Worm (Caenorhabditis elegans) whole organism, L4 larva: ENCODE measurements around the gene pap-1.

Experiments
- D1046.2 ChIP-seq: fragments of 200-800 bp; sonication (Bioruptor generic); IDR thresholded peaks from 2 replicates; pipeline ENCODE4 v1.3.6; 2022; ENCODE audit warnings: missing genetic modification characterization, missing compliant biosample characterization
- F44E2.7 ChIP-seq: fragments of 200-800 bp; sonication (Bioruptor generic); IDR thresholded peaks from 2 replicates; pipeline ENCODE4 v2.1.2; 2022; ENCODE audit warnings: missing genetic modification characterization, missing compliant biosample characterization
- F49E8.2 ChIP-seq: sonication (generic microtip); optimal IDR thresholded peaks from 2 replicates; lab custom pipeline; 2016; ENCODE audit warnings: missing compliant biosample characterization, mild to moderate bottlenecking, missing genetic modification characterization, borderline replicate concordance
- R02D3.7 ChIP-seq: fragments of 150-350 bp; sonication (generic microtip); optimal IDR thresholded peaks from 3 replicates; lab custom pipeline; 2014; ENCODE audit warnings: missing biosample characterization, missing genetic modification characterization
- T26A8.4 ChIP-seq: fragments of 200-800 bp; sonication (Bioruptor generic); IDR thresholded peaks from 2 replicates; pipeline ENCODE4 v1.3.6; 2022; ENCODE audit warnings: missing genetic modification characterization, missing compliant biosample characterization
- Y105C5A.15 ChIP-seq: fragments of 200-800 bp; sonication (Bioruptor generic); IDR thresholded peaks from 2 replicates; pipeline ENCODE4 v1.3.6; 2022; ENCODE audit warnings: missing genetic modification characterization, missing compliant biosample characterization
- Y48G9A.11 ChIP-seq: fragments of 200-800 bp; sonication (Bioruptor generic); IDR thresholded peaks from 2 replicates; pipeline ENCODE4 v1.3.6; 2022; ENCODE audit warnings: missing genetic modification reagents, missing genetic modification characterization, missing compliant biosample characterization
- Y75B8A.6 ChIP-seq: fragments of 200-800 bp; sonication (Bioruptor generic); IDR thresholded peaks from 2 replicates; pipeline ENCODE4 v1.3.6; 2022; ENCODE audit warnings: missing genetic modification reagents, missing genetic modification characterization, missing compliant biosample characterization
- aha-1 ChIP-seq: fragments of 150-350 bp; peaks from one replicate; lab custom pipeline; 2014; ENCODE audit warnings: missing biosample characterization, missing genetic modification characterization
- aly-2 ChIP-seq: sonication (generic microtip); optimal IDR thresholded peaks from 2 replicates; lab custom pipeline; 2018; ENCODE audit warnings: missing biosample characterization, missing genetic modification characterization
- ama-1 ChIP-seq: fragments of 150-350 bp; optimal IDR thresholded peaks from 2 replicates; lab custom pipeline; 2014; ENCODE audit warnings: inconsistent platforms, mixed read lengths
- arid-1 ChIP-seq: fragments of 200-800 bp; sonication (Bioruptor generic); conservative IDR thresholded peaks from 2 replicates; pipeline ENCODE4 v1.3.6; 2022; ENCODE audit warnings: missing genetic modification reagents, missing genetic modification characterization, missing compliant biosample characterization
- attf-4 ChIP-seq: sonication (generic microtip); optimal IDR thresholded peaks from 3 replicates; lab custom pipeline; 2017; ENCODE audit warnings: missing biosample characterization, missing genetic modification characterization
- ceh-28 ChIP-seq: fragments of 150-350 bp; optimal IDR thresholded peaks from 2 replicates; lab custom pipeline; 2014; ENCODE audit warnings: missing biosample characterization, missing genetic modification reagents, missing genetic modification characterization
- daf-12 ChIP-seq: fragments of 150-350 bp; optimal IDR thresholded peaks from 2 replicates; lab custom pipeline; 2014; ENCODE audit warnings: missing biosample characterization, missing genetic modification reagents, missing genetic modification characterization
- daf-16 ChIP-seq, 3 experiments: sonication (generic microtip); optimal IDR thresholded peaks; 2 replicates each; lab custom pipeline; 2016 to 2017; ENCODE audit warnings: missing genetic modification characterization in 3 of 3, missing genetic modification reagents in 3 of 3, mild to moderate bottlenecking in 2 of 3, missing compliant biosample characterization in 2 of 3, missing biosample characterization in 1 of 3, moderate library complexity in 1 of 3
- daf-8 ChIP-seq: fragments of 200-800 bp; sonication (Bioruptor generic); IDR thresholded peaks from 2 replicates; pipeline ENCODE4 v1.3.6; 2022; ENCODE audit warnings: missing genetic modification characterization, missing compliant biosample characterization
- dmd-6 ChIP-seq: fragments of 200-800 bp; sonication (Bioruptor generic); IDR thresholded peaks from 2 replicates; pipeline ENCODE4 v1.3.6; 2022; ENCODE audit warnings: missing genetic modification reagents, missing genetic modification characterization, missing compliant biosample characterization
- dpl-1 ChIP-seq: fragments of 150-350 bp; optimal IDR thresholded peaks from 2 replicates; lab custom pipeline; 2014; ENCODE audit warnings: missing biosample characterization, missing genetic modification reagents, missing genetic modification characterization
- dve-1 ChIP-seq: sonication (generic microtip); optimal IDR thresholded peaks from 2 replicates; lab custom pipeline; 2017; ENCODE audit warnings: antibody characterized with exemption, mild to moderate bottlenecking, missing genetic modification characterization, missing compliant biosample characterization; ENCODE audit not compliant: insufficient read depth
- egl-43 ChIP-seq: fragments of 200-800 bp; sonication (Bioruptor generic); IDR thresholded peaks from 2 replicates; pipeline ENCODE4 v1.3.6; 2022; ENCODE audit warnings: missing genetic modification reagents, missing genetic modification characterization, missing compliant biosample characterization
- fkh-10 ChIP-seq: fragments of 150-350 bp; optimal IDR thresholded peaks from 2 replicates; lab custom pipeline; 2014; ENCODE audit warnings: missing biosample characterization, missing genetic modification reagents, missing genetic modification characterization
- hif-1 ChIP-seq, 2 experiments: sonication (generic microtip); optimal IDR thresholded peaks; 2 replicates each; lab custom pipeline; 2016 to 2017; ENCODE audit warnings: missing compliant biosample characterization in 2 of 2, missing genetic modification characterization in 2 of 2, missing genetic modification reagents in 2 of 2, missing genotype in 2 of 2, mild to moderate bottlenecking in 1 of 2
- hlh-11 ChIP-seq: fragments of 200-800 bp; sonication (Bioruptor generic); optimal IDR thresholded peaks from 2 replicates; lab custom pipeline; 2018; ENCODE audit warnings: mild to moderate bottlenecking, missing genetic modification characterization, missing compliant biosample characterization
- hlh-30 ChIP-seq: sonication (generic microtip); optimal IDR thresholded peaks from 2 replicates; lab custom pipeline; 2017; ENCODE audit warnings: antibody characterized with exemption, mild to moderate bottlenecking, missing genetic modification characterization, missing compliant biosample characterization; ENCODE audit not compliant: insufficient read depth
- hmg-1.1 ChIP-seq: fragments of 200-800 bp; sonication (Bioruptor generic); IDR thresholded peaks from 2 replicates; pipeline ENCODE4 v1.3.6; 2022; ENCODE audit warnings: missing genetic modification reagents, missing genetic modification characterization, missing compliant biosample characterization
- lin-13 ChIP-seq: fragments of 150-350 bp; optimal IDR thresholded peaks from 2 replicates; lab custom pipeline; 2014; ENCODE audit warnings: missing biosample characterization, missing genetic modification reagents, missing genetic modification characterization
- lin-38 ChIP-seq: fragments of 200-800 bp; sonication (Bioruptor generic); IDR thresholded peaks from 2 replicates; pipeline ENCODE4 v1.3.6; 2022; ENCODE audit warnings: missing genetic modification reagents, missing genetic modification characterization, missing compliant biosample characterization
- lir-3 ChIP-seq: sonication (generic microtip); optimal IDR thresholded peaks from 2 replicates; lab custom pipeline; 2016; ENCODE audit warnings: mild to moderate bottlenecking, missing genetic modification characterization, missing compliant biosample characterization
- lsy-2 ChIP-seq, 2 experiments: fragments of 150-350 bp in 1 of 2; sonication (generic microtip) in 1 of 2; optimal IDR thresholded peaks; 2 replicates each; lab custom pipeline; 2014 to 2017; ENCODE audit warnings: missing biosample characterization in 2 of 2, missing genetic modification characterization in 2 of 2
- mdl-1 ChIP-seq, 2 experiments: fragments of 150-350 bp in 1 of 2; sonication (generic microtip) in 1 of 2; optimal IDR thresholded peaks; 2 replicates each; lab custom pipeline; 2014 to 2017; ENCODE audit warnings: missing biosample characterization in 2 of 2, missing genetic modification characterization in 2 of 2
- mes-2 ChIP-seq: sonication (generic microtip); optimal IDR thresholded peaks from 2 replicates; lab custom pipeline; 2016; ENCODE audit warnings: missing genotype, mild to moderate bottlenecking, missing genetic modification characterization, missing compliant biosample characterization; ENCODE audit not compliant: poor library complexity, severe bottlenecking
- mxl-3 ChIP-seq: fragments of 200-800 bp; sonication (Bioruptor generic); optimal IDR thresholded peaks from 2 replicates; lab custom pipeline; 2018; ENCODE audit warnings: mild to moderate bottlenecking, missing genetic modification characterization, missing compliant biosample characterization
- nhr-10 ChIP-seq: fragments of 150-350 bp; optimal IDR thresholded peaks from 2 replicates; lab custom pipeline; 2014; ENCODE audit warnings: missing biosample characterization, missing genetic modification characterization
- nhr-11 ChIP-seq: fragments of 150-350 bp; optimal IDR thresholded peaks from 2 replicates; lab custom pipeline; 2014; ENCODE audit warnings: missing biosample characterization, missing genetic modification characterization
- nhr-41 ChIP-seq: fragments of 200-800 bp; sonication (Bioruptor generic); IDR thresholded peaks from 2 replicates; pipeline ENCODE4 v1.3.6; 2022; ENCODE audit warnings: missing genetic modification reagents, missing genetic modification characterization, missing compliant biosample characterization
- nhr-48 ChIP-seq: sonication (generic microtip); optimal IDR thresholded peaks from 2 replicates; lab custom pipeline; 2016; ENCODE audit warnings: mild to moderate bottlenecking, missing genetic modification characterization, missing compliant biosample characterization
- nhr-77 ChIP-seq: fragments of 150-350 bp; optimal IDR thresholded peaks from 2 replicates; lab custom pipeline; 2014; ENCODE audit warnings: missing biosample characterization, missing genetic modification characterization
- php-3 ChIP-seq: fragments of 200-800 bp; sonication (Bioruptor generic); IDR thresholded peaks from 2 replicates; pipeline ENCODE4 v1.3.6; 2022; ENCODE audit warnings: missing genetic modification reagents, missing genetic modification characterization, missing compliant biosample characterization
- pqm-1 ChIP-seq: sonication (generic microtip); optimal IDR thresholded peaks from 2 replicates; lab custom pipeline; 2017; ENCODE audit warnings: missing biosample characterization, missing genetic modification characterization
- saeg-2 ChIP-seq: fragments of 200-800 bp; sonication (Bioruptor generic); IDR thresholded peaks from 2 replicates; pipeline ENCODE4 v1.3.6; 2022; ENCODE audit warnings: missing genetic modification reagents, missing genetic modification characterization, missing compliant biosample characterization
- sdz-12 ChIP-seq: fragments of 200-800 bp; sonication (Bioruptor generic); optimal IDR thresholded peaks from 2 replicates; lab custom pipeline; 2018; ENCODE audit warnings: mild to moderate bottlenecking, missing genetic modification characterization, missing compliant biosample characterization
- skn-1 ChIP-seq: fragments of 150-350 bp; optimal IDR thresholded peaks from 2 replicates; lab custom pipeline; 2014; ENCODE audit warnings: missing biosample characterization, missing genetic modification characterization
- spr-1 ChIP-seq: sonication (generic microtip); optimal IDR thresholded peaks from 2 replicates; lab custom pipeline; 2016; ENCODE audit warnings: mild to moderate bottlenecking, missing genetic modification characterization, missing compliant biosample characterization
- tag-97 ChIP-seq: fragments of 200-800 bp; sonication (Bioruptor generic); IDR thresholded peaks from 2 replicates; pipeline ENCODE4 v1.3.6; 2022; ENCODE audit warnings: missing genetic modification characterization, missing compliant biosample characterization
- unc-130 ChIP-seq: sonication (generic microtip); optimal IDR thresholded peaks from 2 replicates; lab custom pipeline; 2016; ENCODE audit warnings: missing genetic modification reagents, missing genetic modification characterization, missing compliant biosample characterization
- unc-62 ChIP-seq, 3 experiments: fragments of 150-350 bp in 1 of 3; sonication (generic microtip); optimal IDR thresholded peaks in 2 of 3; peaks in 1 of 3; 1 replicate in 1 of 3; 2 replicates in 2 of 3; lab custom pipeline; 2014 to 2017; ENCODE audit warnings: missing biosample characterization in 3 of 3, missing genetic modification characterization in 3 of 3, missing genetic modification reagents in 3 of 3, missing genotype in 1 of 3
- zip-2 ChIP-seq: fragments of 150-350 bp; optimal IDR thresholded peaks from 2 replicates; lab custom pipeline; 2014; ENCODE audit warnings: missing biosample characterization, missing genetic modification characterization
- ztf-7 ChIP-seq: fragments of 150-350 bp; optimal IDR thresholded peaks from 2 replicates; lab custom pipeline; 2014; ENCODE audit warnings: missing biosample characterization, missing genetic modification characterization

Gene pap-1

ce11 chrV:10441135-10442024 lies at the start of gene pap-1:
pap-1 (plus strand) TSS chrV:10441974.
- TF ChIP-seq aly-2 (tag; lab: Kevin White, UChicago) (no peak), zip-2 (tag; lab: Kevin White, UChicago) (no peak), daf-12 (no peak), nhr-11 (tag; lab: Kevin White, UChicago) (no peak), unc-62 (GFP tag; optimal IDR thresholded peaks at IDR 0.05 in 1 of 2; lab: Kevin White, UChicago) (no peak), unc-62 (tag; optimal IDR thresholded peaks at IDR 0.05; lab: Kevin White, UChicago) (no peak), pqm-1 (tag; lab: Kevin White, UChicago) (no peak), F49E8.2 (tag; lab: Kevin White, UChicago) (no peak), mdl-1 (tag; optimal IDR thresholded peaks at IDR 0.05; lab: Kevin White, UChicago) (peak in 1 of 2 experiments; percentile 67), T26A8.4 (GFP tag; lab: Robert Waterston, UW) (no peak), dpl-1 (GFP tag; lab: Kevin White, UChicago) (no peak), sdz-12 (GFP tag; lab: Kevin White, UChicago) (no peak), R02D3.7 (tag; lab: Kevin White, UChicago) (no peak), Y105C5A.15 (GFP tag; lab: Robert Waterston, UW) (no peak), arid-1 (GFP tag; lab: Robert Waterston, UW) (no peak), dmd-6 (GFP tag; lab: Robert Waterston, UW) (no peak), nhr-77 (tag; lab: Kevin White, UChicago) (no peak), nhr-10 (tag; lab: Kevin White, UChicago) (no peak), nhr-48 (tag; lab: Kevin White, UChicago) (no peak), mes-2 (tag; lab: Kevin White, UChicago) (peak; percentile 75), hif-1 (tag; optimal IDR thresholded peaks at IDR 0.05; lab: Kevin White, UChicago) (peak in 1 of 2 experiments; percentile 25), skn-1 (tag; lab: Kevin White, UChicago) (no peak), Y75B8A.6 (GFP tag; lab: Robert Waterston, UW) (no peak), attf-4 (tag; lab: Kevin White, UChicago) (no peak), mxl-3 (peak; percentile 28), spr-1 (tag; lab: Kevin White, UChicago) (no peak), daf-16 (GFP tag; optimal IDR thresholded peaks at IDR 0.05; lab: Kevin White, UChicago) (no peak), daf-16 (tag; optimal IDR thresholded peaks at IDR 0.05; lab: Kevin White, UChicago) (no peak), D1046.2 (GFP tag; lab: Robert Waterston, UW) (no peak), lin-38 (GFP tag; lab: Robert Waterston, UW) (peak; percentile 20; the same call in 1 of the 2 replicates), nhr-41 (GFP tag; lab: Robert Waterston, UW) (no peak), hlh-11 (peak; percentile 57), egl-43 (GFP tag; lab: Robert Waterston, UW) (no peak), hlh-30 (peak; percentile 95), fkh-10 (no peak), hmg-1.1 (GFP tag; lab: Robert Waterston, UW) (no peak), lsy-2 (tag; optimal IDR thresholded peaks at IDR 0.05; lab: Kevin White, UChicago) (peak in 1 of 2 experiments; percentile 36), ama-1 (lab: Kevin White, UChicago) (no peak), daf-8 (no peak), saeg-2 (GFP tag; lab: Robert Waterston, UW) (no peak), lir-3 (tag; lab: Kevin White, UChicago) (no peak), ztf-7 (tag; lab: Kevin White, UChicago) (no peak), lin-13 (no peak), Y48G9A.11 (GFP tag; lab: Robert Waterston, UW) (no peak), unc-130 (GFP tag; lab: Kevin White, UChicago) (peak; percentile 6), tag-97 (GFP tag; lab: Robert Waterston, UW) (no peak), dve-1 (tag; lab: Kevin White, UChicago) (no peak), F44E2.7 (GFP tag; lab: Robert Waterston, UW) (no peak), ceh-28 (tag; lab: Kevin White, UChicago) (peak; percentile 59), aha-1 (tag; lab: Kevin White, UChicago) (peak; percentile 15), php-3 (no peak)
